Worm (Caenorhabditis elegans) whole organism, L4 larva: ENCODE measurements around the gene xpc-1.

Source experiments
- Y75B8A.6 ChIP-seq: fragments of 200-800 bp; sonication (Bioruptor generic); IDR thresholded peaks from 2 replicates; pipeline ENCODE4 v1.3.6; 2022; ENCODE audit warnings: missing genetic modification reagents, missing genetic modification characterization, missing compliant biosample characterization
- aha-1 ChIP-seq: fragments of 150-350 bp; peaks from one replicate; lab custom pipeline; 2014; ENCODE audit warnings: missing biosample characterization, missing genetic modification characterization
- ceh-20 ChIP-seq: fragments of 200-800 bp; sonication (Bioruptor generic); IDR thresholded peaks from 2 replicates; pipeline ENCODE4 v1.3.6; 2022; ENCODE audit warnings: missing genetic modification reagents, missing genetic modification characterization, missing compliant biosample characterization
- ceh-62 ChIP-seq: sonication (generic microtip); optimal IDR thresholded peaks from 2 replicates; lab custom pipeline; 2017; ENCODE audit warnings: missing biosample characterization, missing genetic modification characterization
- ces-1 ChIP-seq: fragments of 150-350 bp; sonication (generic microtip); optimal IDR thresholded peaks from 4 replicates; lab custom pipeline; 2014; ENCODE audit warnings: missing biosample characterization, missing genetic modification reagents, missing genetic modification characterization
- ctbp-1 ChIP-seq: fragments of 200-800 bp; sonication (Bioruptor generic); IDR thresholded peaks from 2 replicates; pipeline ENCODE4 v1.3.6; 2022; ENCODE audit warnings: missing genetic modification reagents, missing genetic modification characterization, missing compliant biosample characterization
- dmd-6 ChIP-seq: fragments of 200-800 bp; sonication (Bioruptor generic); IDR thresholded peaks from 2 replicates; pipeline ENCODE4 v1.3.6; 2022; ENCODE audit warnings: missing genetic modification reagents, missing genetic modification characterization, missing compliant biosample characterization
- dpl-1 ChIP-seq: fragments of 150-350 bp; optimal IDR thresholded peaks from 2 replicates; lab custom pipeline; 2014; ENCODE audit warnings: missing biosample characterization, missing genetic modification reagents, missing genetic modification characterization
- duxl-1 ChIP-seq: sonication (generic microtip); optimal IDR thresholded peaks from 2 replicates; lab custom pipeline; 2016; ENCODE audit warnings: mild to moderate bottlenecking, missing genetic modification characterization, moderate library complexity, missing compliant biosample characterization; ENCODE audit not compliant: poor library complexity
- dve-1 ChIP-seq: sonication (generic microtip); optimal IDR thresholded peaks from 2 replicates; lab custom pipeline; 2017; ENCODE audit warnings: antibody characterized with exemption, mild to moderate bottlenecking, missing genetic modification characterization, missing compliant biosample characterization; ENCODE audit not compliant: insufficient read depth
- fkh-10 ChIP-seq: fragments of 150-350 bp; optimal IDR thresholded peaks from 2 replicates; lab custom pipeline; 2014; ENCODE audit warnings: missing biosample characterization, missing genetic modification reagents, missing genetic modification characterization
- gei-8 ChIP-seq: fragments of 200-800 bp; sonication (Bioruptor generic); optimal IDR thresholded peaks from 2 replicates; lab custom pipeline; 2018; ENCODE audit warnings: mild to moderate bottlenecking, missing genetic modification characterization, missing compliant biosample characterization
- hlh-11 ChIP-seq: fragments of 200-800 bp; sonication (Bioruptor generic); optimal IDR thresholded peaks from 2 replicates; lab custom pipeline; 2018; ENCODE audit warnings: mild to moderate bottlenecking, missing genetic modification characterization, missing compliant biosample characterization
- hlh-30 ChIP-seq: sonication (generic microtip); optimal IDR thresholded peaks from 2 replicates; lab custom pipeline; 2017; ENCODE audit warnings: antibody characterized with exemption, mild to moderate bottlenecking, missing genetic modification characterization, missing compliant biosample characterization; ENCODE audit not compliant: insufficient read depth
- hmg-1.1 ChIP-seq: fragments of 200-800 bp; sonication (Bioruptor generic); IDR thresholded peaks from 2 replicates; pipeline ENCODE4 v1.3.6; 2022; ENCODE audit warnings: missing genetic modification reagents, missing genetic modification characterization, missing compliant biosample characterization
- lim-7 ChIP-seq: fragments of 200-800 bp; sonication (Bioruptor generic); IDR thresholded peaks from 2 replicates; pipeline ENCODE4 v1.3.6; 2022; ENCODE audit warnings: missing genetic modification characterization, missing compliant biosample characterization
- lsy-2 ChIP-seq, 2 experiments: fragments of 150-350 bp in 1 of 2; sonication (generic microtip) in 1 of 2; optimal IDR thresholded peaks; 2 replicates each; lab custom pipeline; 2014 to 2017; ENCODE audit warnings: missing biosample characterization in 2 of 2, missing genetic modification characterization in 2 of 2
- mdl-1 ChIP-seq, 2 experiments: fragments of 150-350 bp in 1 of 2; sonication (generic microtip) in 1 of 2; optimal IDR thresholded peaks; 2 replicates each; lab custom pipeline; 2014 to 2017; ENCODE audit warnings: missing biosample characterization in 2 of 2, missing genetic modification characterization in 2 of 2
- mdt-29 ChIP-seq: fragments of 200-800 bp; sonication (Bioruptor generic); IDR thresholded peaks from 2 replicates; pipeline ENCODE4 v1.3.6; 2022; ENCODE audit warnings: missing genetic modification reagents, missing genetic modification characterization, missing compliant biosample characterization
- mep-1 ChIP-seq: fragments of 150-350 bp; sonication (generic microtip); optimal IDR thresholded peaks from 3 replicates; lab custom pipeline; 2014; ENCODE audit warnings: missing biosample characterization, missing genetic modification characterization
- nhr-10 ChIP-seq: fragments of 150-350 bp; optimal IDR thresholded peaks from 2 replicates; lab custom pipeline; 2014; ENCODE audit warnings: missing biosample characterization, missing genetic modification characterization
- nhr-11 ChIP-seq: fragments of 150-350 bp; optimal IDR thresholded peaks from 2 replicates; lab custom pipeline; 2014; ENCODE audit warnings: missing biosample characterization, missing genetic modification characterization
- nhr-111 ChIP-seq: fragments of 200-800 bp; sonication (Bioruptor generic); optimal IDR thresholded peaks from 2 replicates; lab custom pipeline; 2018; ENCODE audit warnings: mild to moderate bottlenecking, missing genetic modification characterization, missing compliant biosample characterization
- saeg-2 ChIP-seq: fragments of 200-800 bp; sonication (Bioruptor generic); IDR thresholded peaks from 2 replicates; pipeline ENCODE4 v1.3.6; 2022; ENCODE audit warnings: missing genetic modification reagents, missing genetic modification characterization, missing compliant biosample characterization
- set-16 ChIP-seq: fragments of 200-800 bp; sonication (Bioruptor generic); IDR thresholded peaks from 2 replicates; pipeline ENCODE4 v1.3.6; 2022; ENCODE audit warnings: missing genetic modification reagents, missing genetic modification characterization, missing compliant biosample characterization
- vab-7 ChIP-seq: fragments of 200-800 bp; sonication (Bioruptor generic); IDR thresholded peaks from 2 replicates; pipeline ENCODE4 v1.3.6; 2022; ENCODE audit warnings: missing genetic modification reagents, missing genetic modification characterization, missing compliant biosample characterization
- zag-1 ChIP-seq: fragments of 150-350 bp; optimal IDR thresholded peaks from 2 replicates; lab custom pipeline; 2014; ENCODE audit warnings: missing biosample characterization, missing genetic modification characterization
- zfp-2 ChIP-seq: sonication (generic microtip); optimal IDR thresholded peaks from 2 replicates; lab custom pipeline; 2016; ENCODE audit warnings: mild to moderate bottlenecking, missing genetic modification characterization, missing compliant biosample characterization

xpc-1 gene

DNA sequence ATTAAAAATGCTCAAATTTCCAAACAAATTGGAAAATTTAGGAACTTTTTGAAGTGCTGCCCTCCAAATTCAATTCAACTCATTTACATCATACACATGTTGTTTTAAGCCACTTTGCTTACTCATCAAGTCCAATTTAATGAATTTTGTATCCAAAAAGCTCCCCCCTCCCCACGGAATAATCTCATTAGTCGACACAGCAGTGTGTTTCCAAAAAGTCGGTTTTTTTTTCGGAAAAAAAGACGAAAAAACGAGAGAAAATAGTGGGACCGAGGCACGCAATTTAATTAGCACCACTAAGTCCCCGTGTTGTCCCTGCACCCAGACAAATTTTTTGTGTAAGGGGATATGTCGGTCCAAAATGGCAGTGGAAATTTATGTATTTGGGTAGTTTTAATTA is 59.4 kb downstream of the xpc-1 start (continued):
- TF ChIP-seq mdt-29 (no peak), duxl-1 (tag; lab: Kevin White, UChicago) (no peak), saeg-2 (GFP tag; lab: Robert Waterston, UW) (no peak), zfp-2 (no peak), zag-1 (tag; lab: Kevin White, UChicago) (no peak)

- TF ChIP-seq lsy-2 (tag; optimal IDR thresholded peaks at IDR 0.05; lab: Kevin White, UChicago), result peak in 1 of 2 experiments; percentile 41
- no peak for TF ChIP-seq nhr-111
- no peak for TF ChIP-seq lim-7 (GFP tag; lab: Robert Waterston, UW)
- TF ChIP-seq dmd-6 (GFP tag; lab: Robert Waterston, UW), result peak; percentile 26; the same call in 1 of the 2 replicates
- peak; percentile 14 for TF ChIP-seq hlh-11 (tag; lab: Kevin White, UChicago)
- TF ChIP-seq dpl-1 (GFP tag; lab: Kevin White, UChicago), result no peak
- TF ChIP-seq ceh-62 (tag; lab: Kevin White, UChicago), result no peak
- TF ChIP-seq saeg-2 (GFP tag; lab: Robert Waterston, UW), result no peak
- peak; percentile 21 for TF ChIP-seq aha-1 (tag; lab: Kevin White, UChicago)
- peak; percentile 72 for TF ChIP-seq ctbp-1
- no peak for TF ChIP-seq vab-7 (GFP tag; lab: Robert Waterston, UW)
- no peak for TF ChIP-seq Y75B8A.6 (GFP tag; lab: Robert Waterston, UW)
- TF ChIP-seq mdl-1 (tag; optimal IDR thresholded peaks at IDR 0.05; lab: Kevin White, UChicago), result peak in 1 of 2 experiments; percentile 11
- no peak for TF ChIP-seq dve-1 (tag; lab: Kevin White, UChicago)
- peak; percentile 23 for TF ChIP-seq mep-1
- peak; percentile 1 for TF ChIP-seq nhr-11 (tag; lab: Kevin White, UChicago)
- TF ChIP-seq hlh-30 (tag; lab: Kevin White, UChicago), result peak; percentile 8
- 0 out of 2 replicates have a peak, but pooled peaks have one; percentile 39 for TF ChIP-seq hmg-1.1 (GFP tag; lab: Robert Waterston, UW)
- no peak for TF ChIP-seq gei-8 (GFP tag; lab: Kevin White, UChicago)
- TF ChIP-seq nhr-10, result no peak
- peak; percentile 65 for TF ChIP-seq ces-1 (GFP tag; lab: Kevin White, UChicago)
- TF ChIP-seq ceh-20 (GFP tag; lab: Robert Waterston, UW), result peak; percentile 44; the same call in 1 of the 2 replicates
- TF ChIP-seq fkh-10 (GFP tag; lab: Kevin White, UChicago), result peak; percentile 55
- TF ChIP-seq, all 104 proteins: peak for 13
Observed at ce11 chrIV:2053591-2053990, 60.7 kb downstream of the xpc-1 start.

DNA sequence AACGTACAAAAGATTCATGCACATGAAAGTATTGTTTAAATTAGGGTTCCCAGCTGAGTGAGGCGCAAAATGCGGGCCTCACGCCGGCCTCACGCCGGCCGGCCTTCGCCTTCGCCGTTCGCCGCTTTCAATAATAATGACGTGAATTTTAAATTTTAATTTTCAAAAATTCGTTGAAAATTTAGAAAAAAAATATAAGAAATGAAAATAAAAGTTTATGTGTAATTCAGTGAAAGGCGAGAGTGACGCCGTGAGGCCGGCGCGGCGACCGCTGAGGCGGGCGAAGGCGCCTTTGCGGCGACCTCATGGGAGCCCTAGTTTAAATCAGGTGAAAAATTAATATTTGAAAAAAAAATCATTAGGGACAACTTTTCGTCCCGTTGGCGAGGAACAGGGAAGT is 64.6 kb downstream of the xpc-1 start:
- TF ChIP-seq nhr-111 (peak; percentile 14), set-16 (GFP tag; lab: Robert Waterston, UW) (peak; percentile 50), mdt-29 (no peak)
